Fruit fly (Drosophila melanogaster) whole organism, prepupa: ENCODE results near the gene Acbp2.

ENCODE experiments used
- CG8119 ChIP-seq: fragments of 200-800 bp; sonication (Bioruptor generic); IDR thresholded peaks from 3 replicates; pipeline ENCODE4 v1.3.6; 2022; ENCODE audit warnings: missing biosample characterization, missing genetic modification characterization
- Hr4 ChIP-seq: fragments of 200-800 bp; sonication (Bioruptor generic); optimal IDR thresholded peaks from 3 replicates; lab custom pipeline; 2016; ENCODE audit warnings: missing biosample characterization, missing genetic modification characterization
- Sox15 ChIP-seq: fragments of 200-800 bp; sonication (Bioruptor generic); optimal IDR thresholded peaks from 3 replicates; lab custom pipeline; 2016; ENCODE audit warnings: missing biosample characterization, missing genetic modification characterization
- pdm3 ChIP-seq: fragments of 200-800 bp; sonication (Bioruptor generic); optimal IDR thresholded peaks from 3 replicates; lab custom pipeline; 2016; ENCODE audit warnings: missing biosample characterization, missing genetic modification characterization

DNA sequence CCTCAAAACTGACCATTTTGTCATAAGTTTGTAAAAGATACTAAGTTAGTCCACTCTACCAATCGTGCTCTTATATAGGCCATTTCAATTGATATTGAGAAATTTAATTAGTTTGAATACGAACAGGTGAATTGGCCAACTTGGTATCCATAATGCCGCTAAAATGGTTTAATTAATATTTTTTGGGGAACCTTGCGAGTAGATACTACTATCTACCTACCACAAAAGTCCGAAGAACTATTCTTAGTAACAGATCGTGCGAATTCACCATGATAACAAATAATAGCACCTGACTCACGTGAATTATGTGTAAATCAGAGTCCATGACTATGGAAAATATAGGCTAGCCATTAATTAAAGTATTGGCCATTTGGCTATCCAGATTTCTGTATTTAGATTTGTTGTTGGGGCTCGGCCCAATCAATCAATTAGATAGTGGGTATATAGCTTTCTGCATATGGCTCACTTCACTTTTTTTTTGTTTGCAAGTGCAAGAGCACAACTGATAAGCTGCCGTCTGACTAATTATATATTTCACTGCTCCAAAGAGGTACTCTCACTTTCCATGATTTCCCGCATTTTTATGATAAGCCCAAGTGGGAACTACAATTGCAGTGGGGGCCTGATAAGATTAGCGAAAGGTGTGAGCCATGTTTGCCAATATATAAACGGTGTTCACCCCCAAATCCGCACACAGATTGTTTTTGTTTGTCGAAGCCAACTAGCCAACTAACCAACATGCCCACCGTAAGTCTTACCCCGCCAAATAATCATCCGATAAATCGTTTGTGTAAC, 3.3 kb upstream of the Acbp2 start, which contains the start of the genes Acbp4 and Acbp6:
- no peak for TF ChIP-seq Sox15 (GFP tag; lab: Kevin White, UChicago)
- TF ChIP-seq CG8119, result no peak
- TF ChIP-seq pdm3, result no peak
- TF ChIP-seq Hr4 (GFP tag; lab: Kevin White, UChicago), result no peak
